Worm (Caenorhabditis elegans) whole organism, late embryonic: ENCODE results near the gene sec-61.B.

ENCODE experiments used
- C08G9.2 ChIP-seq: sonication (generic microtip); optimal IDR thresholded peaks from 2 replicates; lab custom pipeline; 2016; ENCODE audit warnings: mild to moderate bottlenecking, missing genetic modification characterization, moderate library complexity, missing compliant biosample characterization
- elt-2 ChIP-seq: sonication (generic microtip); optimal IDR thresholded peaks from 2 replicates; lab custom pipeline; 2016; ENCODE audit warnings: missing genetic modification reagents, missing genetic modification characterization, missing compliant biosample characterization
- lim-6 ChIP-seq: sonication (generic microtip); optimal IDR thresholded peaks from 2 replicates; lab custom pipeline; 2016; ENCODE audit warnings: missing genetic modification characterization, missing compliant biosample characterization
- npax-4 ChIP-seq: sonication (generic microtip); optimal IDR thresholded peaks from 2 replicates; lab custom pipeline; 2016; ENCODE audit warnings: missing genetic modification characterization, missing compliant biosample characterization
- pros-1 ChIP-seq: fragments of 150-350 bp; optimal IDR thresholded peaks from 2 replicates; lab custom pipeline; 2014; ENCODE audit warnings: missing biosample characterization, missing genetic modification reagents, missing genetic modification characterization

DNA sequence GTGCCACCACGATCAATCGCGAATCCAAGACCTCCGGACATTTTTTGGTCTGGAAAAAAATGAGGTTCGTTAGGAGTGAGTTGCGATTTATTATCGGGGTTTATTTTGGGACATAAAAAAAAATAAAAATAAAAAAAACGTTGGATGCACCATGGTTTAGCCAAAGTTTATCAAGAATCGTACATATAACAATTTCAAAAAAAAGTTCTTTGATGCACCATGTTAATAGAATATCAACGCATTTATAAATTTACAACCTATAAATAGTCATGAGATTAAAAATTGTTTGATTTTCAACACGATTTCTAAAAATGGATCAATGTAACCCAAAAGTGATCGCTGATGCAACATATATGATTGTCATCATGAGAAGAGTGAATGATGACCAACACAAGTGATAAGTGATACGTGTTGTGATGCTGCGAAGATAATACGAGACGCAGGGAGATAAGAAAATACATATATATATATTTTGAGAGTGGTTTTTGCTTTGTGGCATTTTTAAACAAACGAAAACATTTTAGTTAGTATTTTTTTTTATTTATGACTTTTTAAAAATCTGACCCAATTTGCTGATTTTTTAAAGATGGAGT, 24.0 kb upstream of the sec-61.B start, which contains the start of gene Y38F2AR.12:
- no peak for TF ChIP-seq pros-1 (tag; lab: Kevin White, UChicago)
- no peak for TF ChIP-seq C08G9.2 (tag; lab: Kevin White, UChicago)
- TF ChIP-seq elt-2 (tag; lab: Kevin White, UChicago): peak; percentile 63
- no peak for TF ChIP-seq lim-6 (tag; lab: Kevin White, UChicago)
- TF ChIP-seq npax-4: no peak
